Fruit fly (Drosophila melanogaster) whole organism, adult: Measurements from ENCODE around the gene Elba2.

Experiments
- CG11617 ChIP-seq: fragments of 200-800 bp; sonication (Bioruptor generic); optimal IDR thresholded peaks from 2 replicates; lab custom pipeline; 2017; ENCODE audit warnings: mild to moderate bottlenecking, missing biosample characterization, missing genetic modification reagents, missing genetic modification characterization
- CG12768 ChIP-seq: fragments of 200-800 bp; sonication (Bioruptor generic); optimal IDR thresholded peaks from 2 replicates; lab custom pipeline; 2017; ENCODE audit warnings: missing biosample characterization, missing genetic modification characterization, mild to moderate bottlenecking, moderate library complexity, missing genetic modification reagents
- CG14711 ChIP-seq: fragments of 200-800 bp; sonication (Bioruptor generic); optimal IDR thresholded peaks from 2 replicates; lab custom pipeline; 2018; ENCODE audit warnings: missing biosample characterization, mild to moderate bottlenecking, missing genetic modification characterization, moderate library complexity
- CG1620 ChIP-seq: fragments of 200-800 bp; sonication (Bioruptor generic); optimal IDR thresholded peaks from 2 replicates; lab custom pipeline; 2016; ENCODE audit warnings: missing biosample characterization, missing genetic modification characterization
- CG33017 ChIP-seq: fragments of 200-800 bp; sonication (Bioruptor generic); optimal IDR thresholded peaks from 2 replicates; lab custom pipeline; 2018; ENCODE audit warnings: missing biosample characterization, mild to moderate bottlenecking, missing genetic modification characterization, moderate library complexity
- CG5204 ChIP-seq: fragments of 200-800 bp; sonication (Bioruptor generic); optimal IDR thresholded peaks from 2 replicates; lab custom pipeline; 2016; ENCODE audit warnings: missing biosample characterization, missing genetic modification characterization
- CG7045 ChIP-seq: fragments of 200-800 bp; sonication (Bioruptor generic); optimal IDR thresholded peaks from 2 replicates; lab custom pipeline; 2017; ENCODE audit warnings: missing biosample characterization, mild to moderate bottlenecking, missing genetic modification characterization
- CG7101 ChIP-seq: fragments of 200-800 bp; sonication (Bioruptor generic); optimal IDR thresholded peaks from 2 replicates; lab custom pipeline; 2018; ENCODE audit warnings: missing biosample characterization, mild to moderate bottlenecking, missing genetic modification characterization, moderate library complexity
- Clk ChIP-seq: fragments of 200-800 bp; sonication (Bioruptor generic); optimal IDR thresholded peaks from 2 replicates; lab custom pipeline; 2017; ENCODE audit warnings: missing biosample characterization, missing genetic modification characterization
- Crg-1 ChIP-seq: fragments of 200-800 bp; sonication (Bioruptor generic); optimal IDR thresholded peaks from 2 replicates; lab custom pipeline; 2016; ENCODE audit warnings: missing biosample characterization, missing genetic modification characterization
- Hr96 ChIP-seq: fragments of 200-800 bp; sonication (Bioruptor generic); optimal IDR thresholded peaks from 2 replicates; lab custom pipeline; 2016; ENCODE audit warnings: missing biosample characterization, missing genetic modification characterization
- Mnt ChIP-seq: fragments of 200-800 bp; sonication (Bioruptor generic); optimal IDR thresholded peaks from 2 replicates; lab custom pipeline; 2016; ENCODE audit warnings: missing biosample characterization, mild to moderate bottlenecking, missing genetic modification characterization
- bab1 ChIP-seq: fragments of 200-800 bp; sonication (Bioruptor generic); optimal IDR thresholded peaks from 3 replicates; lab custom pipeline; 2019; ENCODE audit warnings: missing biosample characterization, mild to moderate bottlenecking, missing genetic modification characterization, moderate library complexity
- cic ChIP-seq: fragments of 200-800 bp; sonication (Bioruptor generic); optimal IDR thresholded peaks from 2 replicates; lab custom pipeline; 2017; ENCODE audit warnings: missing biosample characterization, mild to moderate bottlenecking, missing genetic modification characterization, moderate library complexity
- cnc ChIP-seq, 2 experiments: fragments of >200 bp; optimal IDR thresholded peaks; 2 replicates each; lab custom pipeline; 2017
- kay ChIP-seq: fragments of 200-800 bp; sonication (Bioruptor generic); peaks from one replicate; lab custom pipeline; 2016; ENCODE audit warnings: missing biosample characterization, missing genetic modification characterization, borderline replicate concordance
- ovo ChIP-seq: fragments of 200-800 bp; sonication (Bioruptor generic); optimal IDR thresholded peaks from 2 replicates; lab custom pipeline; 2016; ENCODE audit warnings: missing biosample characterization, missing genetic modification characterization
- pad ChIP-seq: fragments of 200-800 bp; sonication (Bioruptor generic); optimal IDR thresholded peaks from 3 replicates; lab custom pipeline; 2017; ENCODE audit warnings: missing biosample characterization, missing genetic modification characterization, mild to moderate bottlenecking, moderate library complexity, missing genetic modification reagents
- tj ChIP-seq: fragments of 200-800 bp; sonication (Bioruptor generic); optimal IDR thresholded peaks from 3 replicates; lab custom pipeline; 2017; ENCODE audit warnings: missing biosample characterization, mild to moderate bottlenecking, missing genetic modification characterization, moderate library complexity
- toe ChIP-seq: fragments of 200-800 bp; sonication (Bioruptor generic); optimal IDR thresholded peaks from 2 replicates; lab custom pipeline; 2016; ENCODE audit warnings: missing biosample characterization, missing genetic modification characterization

Elba2 gene

dm6 chr2L:2606725-2607124 lies 29.2 kb downstream of the Elba2 start:
- TF ChIP-seq Crg-1, result no peak

dm6 chr2L:2609694-2610093 lies 32.2 kb downstream of the Elba2 start, which contains the start of gene CG15395:
Gene CG15395, plus strand, starts transcription at chr2L:2609994.
- TF ChIP-seq Mnt (GFP tag; lab: Kevin White, UChicago) (no peak), kay (GFP tag; lab: Kevin White, UChicago) (no peak), tj (GFP tag; lab: Kevin White, UChicago) (no peak), ovo (GFP tag; lab: Kevin White, UChicago) (no peak), CG11617 (GFP tag; lab: Kevin White, UChicago) (no peak), cnc (optimal IDR thresholded peaks at IDR 0.05; lab: Kevin White, UChicago) (no peak), CG1620 (GFP tag; lab: Kevin White, UChicago) (no peak), CG33017 (tag; lab: Kevin White, UChicago) (no peak), pad (GFP tag; lab: Kevin White, UChicago) (no peak), CG7045 (GFP tag; lab: Kevin White, UChicago) (no peak), toe (GFP tag; lab: Kevin White, UChicago) (no peak)

dm6 chr2L:2619887-2620286 lies 42.4 kb downstream of the Elba2 start, which contains the start of gene CG43403:
Gene CG43403, plus strand, starts transcription at chr2L:2620187.
- TF ChIP-seq pad (GFP tag; lab: Kevin White, UChicago), result no peak
- TF ChIP-seq ovo (GFP tag; lab: Kevin White, UChicago), result no peak
- no peak for TF ChIP-seq CG12768 (GFP tag; lab: Kevin White, UChicago)
- no peak for TF ChIP-seq kay (GFP tag; lab: Kevin White, UChicago)
- TF ChIP-seq toe (GFP tag; lab: Kevin White, UChicago), result no peak
- no peak for TF ChIP-seq Crg-1
- no peak for TF ChIP-seq CG11617 (GFP tag; lab: Kevin White, UChicago)
- TF ChIP-seq Mnt (GFP tag; lab: Kevin White, UChicago), result no peak
- no peak for TF ChIP-seq bab1
- TF ChIP-seq CG5204 (GFP tag; lab: Kevin White, UChicago), result no peak
- no peak for TF ChIP-seq Hr96
- TF ChIP-seq cnc (optimal IDR thresholded peaks at IDR 0.05; lab: Kevin White, UChicago), result no peak
- TF ChIP-seq CG14711 (tag; lab: Kevin White, UChicago), result no peak

dm6 chr2L:2623947-2624346 lies 46.5 kb downstream of the Elba2 start:
- TF ChIP-seq bab1 (no peak), ovo (GFP tag; lab: Kevin White, UChicago) (no peak), CG5204 (GFP tag; lab: Kevin White, UChicago) (no peak), kay (GFP tag; lab: Kevin White, UChicago) (no peak), Mnt (GFP tag; lab: Kevin White, UChicago) (no peak), Crg-1 (no peak), toe (GFP tag; lab: Kevin White, UChicago) (no peak), cic (GFP tag; lab: Kevin White, UChicago) (no peak)

dm6 chr2L:2627507-2627906 lies 50.0 kb downstream of the Elba2 start:
- TF ChIP-seq CG33017 (tag; lab: Kevin White, UChicago) (no peak), CG7101 (tag; lab: Kevin White, UChicago) (no peak), tj (GFP tag; lab: Kevin White, UChicago) (no peak), CG1620 (GFP tag; lab: Kevin White, UChicago) (no peak), CG11617 (GFP tag; lab: Kevin White, UChicago) (no peak), toe (GFP tag; lab: Kevin White, UChicago) (no peak), ovo (GFP tag; lab: Kevin White, UChicago) (no peak), CG5204 (GFP tag; lab: Kevin White, UChicago) (no peak), Crg-1 (no peak), Mnt (GFP tag; lab: Kevin White, UChicago) (no peak), CG7045 (GFP tag; lab: Kevin White, UChicago) (no peak), CG12768 (GFP tag; lab: Kevin White, UChicago) (no peak), Clk (no peak), bab1 (no peak), CG14711 (tag; lab: Kevin White, UChicago) (no peak), Hr96 (no peak)

dm6 chr2L:2628760-2629159 lies 51.3 kb downstream of the Elba2 start:
- TF ChIP-seq toe (GFP tag; lab: Kevin White, UChicago) (no peak), CG5204 (GFP tag; lab: Kevin White, UChicago) (no peak), Mnt (GFP tag; lab: Kevin White, UChicago) (no peak), Hr96 (no peak), CG33017 (tag; lab: Kevin White, UChicago) (no peak), CG12768 (GFP tag; lab: Kevin White, UChicago) (no peak), CG7045 (GFP tag; lab: Kevin White, UChicago) (no peak), pad (GFP tag; lab: Kevin White, UChicago) (no peak), CG14711 (tag; lab: Kevin White, UChicago) (no peak), CG1620 (GFP tag; lab: Kevin White, UChicago) (no peak)
